Fruit fly (Drosophila melanogaster) whole organism, embryonic: ENCODE measurements around the gene CG7806.
A peak's percentile ranks its signal among the peaks of the same experiment; 100 is the strongest.

Experiments used
- Adf1 ChIP-seq: fragments of 200-800 bp; sonication (Bioruptor generic); IDR thresholded peaks from 2 replicates; pipeline ENCODE4 v1.3.6; 2022; ENCODE audit warnings: missing biosample characterization, missing genetic modification characterization
- Bgb ChIP-seq: fragments of 200-800 bp; sonication (Bioruptor generic); IDR thresholded peaks from 2 replicates; pipeline ENCODE4 v1.3.6; 2022; ENCODE audit warnings: missing biosample characterization, missing genetic modification characterization; ENCODE audit not compliant: partially characterized antibody
- CG10366 ChIP-seq: fragments of 200-800 bp; sonication (Bioruptor generic); IDR thresholded peaks from 2 replicates; pipeline ENCODE4 v1.3.6; 2022; ENCODE audit warnings: missing biosample characterization, missing genetic modification characterization
- CG11456 ChIP-seq: fragments of 200-800 bp; sonication (Bioruptor generic); IDR thresholded peaks from 3 replicates; pipeline ENCODE4 v1.3.6; 2022; ENCODE audit warnings: missing biosample characterization, missing genetic modification characterization
- CG12219 ChIP-seq: fragments of 200-800 bp; sonication (Bioruptor generic); optimal IDR thresholded peaks from 3 replicates; lab custom pipeline; 2018; ENCODE audit warnings: missing biosample characterization, mild to moderate bottlenecking, missing genetic modification characterization
- CG14667 ChIP-seq: fragments of 200-800 bp; sonication (Bioruptor generic); IDR thresholded peaks from 2 replicates; pipeline ENCODE4 v1.3.6; 2022; ENCODE audit warnings: missing biosample characterization, missing genetic modification characterization
- CG1529 ChIP-seq: fragments of 200-800 bp; sonication (Bioruptor generic); optimal IDR thresholded peaks from 3 replicates; lab custom pipeline; 2018; ENCODE audit warnings: missing biosample characterization, missing genetic modification characterization
- CG18599 ChIP-seq: fragments of 200-800 bp; sonication (Bioruptor generic); optimal IDR thresholded peaks from 3 replicates; lab custom pipeline; 2017; ENCODE audit warnings: missing biosample characterization, missing genetic modification characterization, mild to moderate bottlenecking, moderate library complexity, missing genetic modification reagents
- CG34376 ChIP-seq: fragments of 200-800 bp; sonication (Bioruptor generic); optimal IDR thresholded peaks from 2 replicates; lab custom pipeline; 2018; ENCODE audit warnings: missing biosample characterization, mild to moderate bottlenecking, missing genetic modification characterization
- CG4854 ChIP-seq: fragments of 200-800 bp; sonication (Bioruptor generic); optimal IDR thresholded peaks from 2 replicates; lab custom pipeline; 2016; ENCODE audit warnings: missing biosample characterization, missing genetic modification characterization, inconsistent platforms
- CG8281 ChIP-seq: fragments of 200-800 bp; sonication (Bioruptor generic); optimal IDR thresholded peaks from 2 replicates; lab custom pipeline; 2018; ENCODE audit warnings: missing biosample characterization, mild to moderate bottlenecking, missing genetic modification characterization, moderate library complexity
- CG8290 ChIP-seq, 3 experiments: fragments of 200-800 bp; sonication (Bioruptor generic); optimal IDR thresholded peaks; 2 replicates each; lab custom pipeline; 2016 to 2019; ENCODE audit warnings: missing biosample characterization in 3 of 3, missing genetic modification characterization in 3 of 3, mild to moderate bottlenecking in 2 of 3, moderate library complexity in 1 of 3
- CTCF ChIP-seq: fragments of 200-800 bp; sonication (Bioruptor generic); optimal IDR thresholded peaks from 2 replicates; lab custom pipeline; 2017; ENCODE audit warnings: missing biosample characterization, mild to moderate bottlenecking, missing genetic modification characterization, moderate library complexity
- Dad ChIP-seq: fragments of 200-800 bp; sonication (Bioruptor generic); optimal IDR thresholded peaks from 3 replicates; lab custom pipeline; 2016; ENCODE audit warnings: missing biosample characterization, missing genetic modification characterization
- E2f2 ChIP-seq: fragments of 200-800 bp; sonication (Bioruptor generic); IDR thresholded peaks from 2 replicates; pipeline ENCODE4 v1.3.6; 2022; ENCODE audit warnings: missing biosample characterization, missing genetic modification characterization
- Ets97D ChIP-seq: fragments of 200-800 bp; sonication (Bioruptor generic); optimal IDR thresholded peaks from 3 replicates; lab custom pipeline; 2016; ENCODE audit warnings: missing biosample characterization, missing genetic modification characterization
- Fer1 ChIP-seq: fragments of 200-800 bp; sonication (Bioruptor generic); optimal IDR thresholded peaks from 2 replicates; lab custom pipeline; 2017; ENCODE audit warnings: missing biosample characterization, mild to moderate bottlenecking, missing genetic modification characterization
- GATAe ChIP-seq: fragments of 200-800 bp; sonication (Bioruptor generic); conservative IDR thresholded peaks from 2 replicates; pipeline ENCODE4 v1.3.6; 2022; ENCODE audit warnings: missing biosample characterization, missing genetic modification characterization
- HLHmδ ChIP-seq: fragments of 200-800 bp; sonication (Bioruptor generic); optimal IDR thresholded peaks from 2 replicates; lab custom pipeline; 2018; ENCODE audit warnings: missing biosample characterization, mild to moderate bottlenecking, missing genetic modification characterization, moderate library complexity
- Hmr ChIP-seq: fragments of 200-800 bp; sonication (Bioruptor generic); optimal IDR thresholded peaks from 3 replicates; lab custom pipeline; 2017; ENCODE audit warnings: mild to moderate bottlenecking, missing biosample characterization, missing genetic modification reagents, missing genetic modification characterization
- Nf-YA ChIP-seq: fragments of 200-800 bp; sonication (Bioruptor generic); IDR thresholded peaks from 2 replicates; pipeline ENCODE4 v1.3.6; 2022; ENCODE audit warnings: missing biosample characterization, missing genetic modification characterization
- NfI ChIP-seq: fragments of 200-800 bp; sonication (Bioruptor generic); optimal IDR thresholded peaks from 3 replicates; lab custom pipeline; 2018; ENCODE audit warnings: missing biosample characterization, mild to moderate bottlenecking, missing genetic modification characterization, moderate library complexity
- Sox100B ChIP-seq: fragments of 200-800 bp; sonication (Bioruptor generic); optimal IDR thresholded peaks from 3 replicates; lab custom pipeline; 2018; ENCODE audit warnings: missing biosample characterization, mild to moderate bottlenecking, missing genetic modification characterization
- Trl ChIP-seq, 3 experiments: fragments of >200 bp in 2 of 3; fragments of 200-800 bp in 1 of 3; sonication (Bioruptor generic) in 1 of 3; optimal IDR thresholded peaks; 2 replicates in 1 of 3; 3 replicates in 2 of 3; lab custom pipeline; 2016 to 2017; ENCODE audit warnings: missing biosample characterization in 1 of 3, missing genetic modification characterization in 1 of 3
- ash1 ChIP-seq: fragments of 200-800 bp; sonication (Bioruptor generic); optimal IDR thresholded peaks from 2 replicates; lab custom pipeline; 2018; ENCODE audit warnings: missing biosample characterization, mild to moderate bottlenecking, missing genetic modification characterization
- az2 ChIP-seq: fragments of 200-800 bp; sonication (Bioruptor generic); optimal IDR thresholded peaks from 3 replicates; lab custom pipeline; 2016; ENCODE audit warnings: missing biosample characterization, missing genetic modification characterization
- br ChIP-seq: fragments of >200 bp; optimal IDR thresholded peaks from 2 replicates; lab custom pipeline; 2017
- chm ChIP-seq: fragments of 200-800 bp; sonication (Bioruptor generic); IDR thresholded peaks from 2 replicates; pipeline ENCODE4 v1.3.6; 2022; ENCODE audit warnings: missing biosample characterization, missing genetic modification characterization
- en ChIP-seq: fragments of 200-800 bp; sonication (Bioruptor generic); optimal IDR thresholded peaks from 2 replicates; lab custom pipeline; 2016; ENCODE audit warnings: missing biosample characterization, missing genetic modification characterization
- fd3F ChIP-seq: fragments of 200-800 bp; sonication (Bioruptor generic); optimal IDR thresholded peaks from 2 replicates; lab custom pipeline; 2018; ENCODE audit warnings: missing biosample characterization, mild to moderate bottlenecking, missing genetic modification characterization, moderate library complexity
- fd64A ChIP-seq: fragments of 200-800 bp; sonication (Bioruptor generic); optimal IDR thresholded peaks from 3 replicates; lab custom pipeline; 2018; ENCODE audit warnings: missing biosample characterization, mild to moderate bottlenecking, missing genetic modification characterization
- fu2 ChIP-seq: fragments of 200-800 bp; sonication (Bioruptor generic); optimal IDR thresholded peaks from 2 replicates; lab custom pipeline; 2016; ENCODE audit warnings: missing biosample characterization, missing genetic modification characterization
- her ChIP-seq: fragments of 200-800 bp; sonication (Bioruptor generic); optimal IDR thresholded peaks from 2 replicates; lab custom pipeline; 2016; ENCODE audit warnings: missing biosample characterization, missing genetic modification characterization
- lab ChIP-seq: fragments of 200-800 bp; sonication (Bioruptor generic); optimal IDR thresholded peaks from 3 replicates; lab custom pipeline; 2017; ENCODE audit warnings: missing biosample characterization, missing genetic modification characterization, mild to moderate bottlenecking, moderate library complexity, missing genetic modification reagents
- luna ChIP-seq: fragments of 200-800 bp; sonication (Bioruptor generic); optimal IDR thresholded peaks from 2 replicates; lab custom pipeline; 2016; ENCODE audit warnings: missing biosample characterization, missing genetic modification characterization
- mirr ChIP-seq: fragments of 200-800 bp; sonication (Bioruptor generic); optimal IDR thresholded peaks from 3 replicates; lab custom pipeline; 2018; ENCODE audit warnings: missing biosample characterization, mild to moderate bottlenecking, missing genetic modification characterization
- odd ChIP-seq: fragments of 200-800 bp; sonication (Bioruptor generic); optimal IDR thresholded peaks from 2 replicates; lab custom pipeline; 2017; ENCODE audit warnings: missing biosample characterization, mild to moderate bottlenecking, missing genetic modification characterization
- pita ChIP-seq: fragments of 200-800 bp; sonication (Bioruptor generic); optimal IDR thresholded peaks from 2 replicates; lab custom pipeline; 2017; ENCODE audit warnings: missing biosample characterization, mild to moderate bottlenecking, missing genetic modification characterization
- pnt ChIP-seq: fragments of 200-800 bp; sonication (Bioruptor generic); optimal IDR thresholded peaks from 3 replicates; lab custom pipeline; 2016; ENCODE audit warnings: missing biosample characterization, missing genetic modification characterization
- row ChIP-seq: fragments of 200-800 bp; sonication (Bioruptor generic); IDR thresholded peaks from 3 replicates; pipeline ENCODE4 v1.3.6; 2022; ENCODE audit warnings: missing biosample characterization, missing genetic modification characterization
- schlank ChIP-seq: fragments of 200-800 bp; sonication (Bioruptor generic); optimal IDR thresholded peaks from 2 replicates; lab custom pipeline; 2018; ENCODE audit warnings: missing biosample characterization, mild to moderate bottlenecking, missing genetic modification characterization
- scrt ChIP-seq: fragments of 200-800 bp; sonication (Bioruptor generic); optimal IDR thresholded peaks from 2 replicates; lab custom pipeline; 2018; ENCODE audit warnings: missing biosample characterization, mild to moderate bottlenecking, missing genetic modification characterization, moderate library complexity
- sens ChIP-seq: fragments of 200-800 bp; sonication (Bioruptor generic); peaks from one replicate; lab custom pipeline; 2016; ENCODE audit warnings: missing biosample characterization, missing genetic modification characterization
- seq ChIP-seq: fragments of 200-800 bp; sonication (Bioruptor generic); IDR thresholded peaks from 2 replicates; pipeline ENCODE4 v1.3.6; 2022; ENCODE audit warnings: missing biosample characterization, missing genetic modification characterization
- sisA ChIP-seq: fragments of 200-800 bp; sonication (Bioruptor generic); IDR thresholded peaks from 2 replicates; pipeline ENCODE4 v1.3.6; 2022; ENCODE audit warnings: missing biosample characterization, missing genetic modification characterization
- ssp ChIP-seq: fragments of 200-800 bp; sonication (Bioruptor generic); IDR thresholded peaks from 2 replicates; pipeline ENCODE4 v1.3.6; 2022; ENCODE audit warnings: missing biosample characterization, missing genetic modification characterization
- sug ChIP-seq: fragments of 200-800 bp; optimal IDR thresholded peaks from 2 replicates; lab custom pipeline; 2019; ENCODE audit warnings: missing biosample characterization, mild to moderate bottlenecking, missing genetic modification characterization, moderate library complexity
- tll ChIP-seq, 2 experiments: fragments of 200-800 bp in 1 of 2; fragments of >200 bp in 1 of 2; sonication (Bioruptor generic) in 1 of 2; optimal IDR thresholded peaks; 2 replicates each; lab custom pipeline; 2017 to 2019; ENCODE audit warnings: missing biosample characterization in 2 of 2, missing genetic modification characterization in 2 of 2, mild to moderate bottlenecking in 1 of 2, moderate library complexity in 1 of 2
- zen ChIP-seq: fragments of 200-800 bp; sonication (Bioruptor generic); optimal IDR thresholded peaks from 3 replicates; lab custom pipeline; 2018; ENCODE audit warnings: missing biosample characterization, mild to moderate bottlenecking, missing genetic modification characterization, moderate library complexity
- zfh1 ChIP-seq: fragments of 200-800 bp; sonication (Bioruptor generic); IDR thresholded peaks from 3 replicates; pipeline ENCODE4 v1.3.6; 2022; ENCODE audit warnings: missing biosample characterization, missing genetic modification characterization

The CG7806 gene

dm6 chr2L:8319858-8320525 lies 8.8 kb downstream of the CG7806 start, which contains the start of the genes mtsh and strat (continued):
- TF ChIP-seq scrt (peak; percentile 58), schlank (tag; lab: Kevin White, UChicago) (peak; percentile 38), CG4854 (GFP tag; lab: Kevin White, UChicago) (peak; percentile 63), GATAe (GFP tag; lab: Robert Waterston, UW) (peak; percentile 63; the same call in 1 of the 2 replicates), Fer1 (GFP tag; lab: Kevin White, UChicago) (peak; percentile 86), pnt (GFP tag; lab: Kevin White, UChicago) (no peak), tll (GFP tag; optimal IDR thresholded peaks at IDR 0.05; lab: Kevin White, UChicago) (peak in 1 of 2 experiments; percentile 12), CG11456 (GFP tag; lab: Robert Waterston, UW) (peak; percentile 59; the same call in 2 of the 3 replicates), zen (tag; lab: Kevin White, UChicago) (peak; percentile 79), lab (GFP tag; lab: Kevin White, UChicago) (peak; percentile 88), E2f2 (GFP tag; lab: Robert Waterston, UW) (peak; percentile 96), seq (GFP tag; lab: Robert Waterston, UW) (no peak), Ets97D (GFP tag; lab: Kevin White, UChicago) (peak; percentile 98), az2 (GFP tag; lab: Kevin White, UChicago) (peak; percentile 19), NfI (GFP tag; lab: Kevin White, UChicago) (peak; percentile 64), pita (GFP tag; lab: Kevin White, UChicago) (no peak), Adf1 (no peak), fd64A (GFP tag; lab: Kevin White, UChicago) (peak; percentile 17), CTCF (GFP tag; lab: Kevin White, UChicago) (no peak), CG8290 (GFP tag; optimal IDR thresholded peaks at IDR 0.05; lab: Kevin White, UChicago) (peak; percentile 16), CG8290 (tag; optimal IDR thresholded peaks at IDR 0.05; lab: Kevin White, UChicago) (no peak), CG34376 (GFP tag; lab: Kevin White, UChicago) (peak; percentile 84), odd (GFP tag; lab: Kevin White, UChicago) (no peak), Sox100B (peak; percentile 62), CG18599 (GFP tag; lab: Kevin White, UChicago) (peak; percentile 66), Bgb (peak; percentile 73), CG14667 (GFP tag; lab: Robert Waterston, UW) (no peak), Nf-YA (no peak), sisA (no peak), her (GFP tag; lab: Kevin White, UChicago) (peak; percentile 61), ssp (GFP tag; lab: Robert Waterston, UW) (no peak), fu2 (GFP tag; lab: Kevin White, UChicago) (no peak), en (GFP tag; lab: Kevin White, UChicago) (no peak), CG1529 (GFP tag; lab: Kevin White, UChicago) (no peak), CG10366 (GFP tag; lab: Robert Waterston, UW) (peak; percentile 18; the same call in 1 of the 2 replicates), chm (GFP tag; lab: Robert Waterston, UW) (peak; percentile 56), sug (tag; lab: Kevin White, UChicago) (no peak), Hmr (GFP tag; lab: Kevin White, UChicago) (peak; percentile 78), luna (GFP tag; lab: Kevin White, UChicago) (no peak), ash1 (peak; percentile 8), CG12219 (GFP tag; lab: Kevin White, UChicago) (peak; percentile 52), CG8281 (peak; percentile 39), Trl (optimal IDR thresholded peaks at IDR 0.05; lab: Kevin White, UChicago) (no peak), Trl (GFP tag; optimal IDR thresholded peaks at IDR 0.05; lab: Kevin White, UChicago) (peak; percentile 49), fd3F (peak; percentile 45), zfh1 (GFP tag; lab: Robert Waterston, UW) (peak; percentile 74), Dad (GFP tag; lab: Kevin White, UChicago) (peak; percentile 75), sens (GFP tag; lab: Kevin White, UChicago) (peak; percentile 91), mirr (peak; percentile 87), HLHmδ (peak; percentile 48), br (lab: Kevin White, UChicago) (no peak), row (GFP tag; lab: Robert Waterston, UW) (0 out of 3 replicates have a peak, but pooled peaks have one; percentile 23)
